Worm (Caenorhabditis elegans) whole organism, L4/young adult: ENCODE data around the gene cnc-8.

Experiments used
- dao-5 ChIP-seq: sonication (generic microtip); optimal IDR thresholded peaks from 2 replicates; lab custom pipeline; 2016; ENCODE audit warnings: missing genotype, missing genetic modification characterization, moderate library complexity, missing compliant biosample characterization
- him-1 ChIP-seq: sonication (generic microtip); optimal IDR thresholded peaks from 2 replicates; lab custom pipeline; 2016; ENCODE audit warnings: missing genotype, missing genetic modification reagents, missing genetic modification characterization, missing compliant biosample characterization

DNA sequence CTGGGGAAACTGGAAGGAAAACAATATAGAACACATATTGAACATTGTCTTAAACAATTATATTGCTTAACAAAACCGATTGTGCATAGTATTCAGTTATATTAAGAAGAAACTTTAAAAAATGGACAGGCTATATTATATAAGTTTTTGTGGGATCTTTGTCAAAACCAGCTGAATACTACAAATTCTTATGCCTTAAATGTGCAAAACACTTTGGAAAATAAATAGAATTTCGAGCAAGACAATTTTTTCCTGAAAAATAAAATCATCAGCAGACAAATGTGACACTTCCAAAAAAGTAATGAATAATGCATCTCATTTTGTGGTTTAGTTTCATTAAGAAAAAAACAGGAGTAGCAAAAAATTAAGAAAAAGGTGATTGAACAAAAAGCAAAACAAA is 9.0 kb upstream of the cnc-8 start:
- TF ChIP-seq dao-5 (tag; lab: Kevin White, UChicago), result no peak
- no peak for TF ChIP-seq him-1 (tag; lab: Kevin White, UChicago)
